Worm (Caenorhabditis elegans) whole organism, L3 larva: ENCODE results near the gene F44F4.15.
A peak's percentile ranks its signal among the peaks of the same experiment; 100 is the strongest.

Experiments used
- aly-2 ChIP-seq: fragments of 150-350 bp; optimal IDR thresholded peaks from 2 replicates; lab custom pipeline; 2014; ENCODE audit warnings: missing biosample characterization, missing genetic modification characterization
- ama-1 ChIP-seq: fragments of 150-350 bp; optimal IDR thresholded peaks from 2 replicates; lab custom pipeline; 2018
- ceh-16 ChIP-seq: sonication (generic microtip); optimal IDR thresholded peaks from 2 replicates; lab custom pipeline; 2017; ENCODE audit warnings: missing biosample characterization, missing genetic modification characterization
- ceh-28 ChIP-seq: fragments of 150-350 bp; optimal IDR thresholded peaks from 2 replicates; lab custom pipeline; 2014; ENCODE audit warnings: missing biosample characterization, missing genetic modification reagents, missing genetic modification characterization
- ceh-9 ChIP-seq: sonication (generic microtip); optimal IDR thresholded peaks from 2 replicates; lab custom pipeline; 2018; ENCODE audit warnings: missing biosample characterization, missing genetic modification characterization
- daf-12 ChIP-seq: fragments of 150-350 bp; optimal IDR thresholded peaks from 2 replicates; lab custom pipeline; 2014; ENCODE audit warnings: missing biosample characterization, missing genetic modification reagents, missing genetic modification characterization
- elt-2 ChIP-seq: sonication (generic microtip); optimal IDR thresholded peaks from 2 replicates; lab custom pipeline; 2016; ENCODE audit warnings: missing genetic modification reagents, mild to moderate bottlenecking, missing genetic modification characterization, missing compliant biosample characterization
- fkh-10 ChIP-seq: sonication (generic microtip); optimal IDR thresholded peaks from 2 replicates; lab custom pipeline; 2017; ENCODE audit warnings: missing biosample characterization, missing genetic modification reagents, missing genetic modification characterization
- fkh-2 ChIP-seq: fragments of 150-350 bp; optimal IDR thresholded peaks from 2 replicates; lab custom pipeline; 2014; ENCODE audit warnings: missing biosample characterization, missing genetic modification reagents, missing genetic modification characterization
- fos-1 ChIP-seq: fragments of 150-350 bp; optimal IDR thresholded peaks from 2 replicates; lab custom pipeline; 2014; ENCODE audit warnings: missing biosample characterization, missing genetic modification characterization
- hmg-11 ChIP-seq: sonication (generic microtip); optimal IDR thresholded peaks from 2 replicates; lab custom pipeline; 2016; ENCODE audit warnings: missing genetic modification characterization, missing compliant biosample characterization
- jun-1 ChIP-seq: fragments of 150-350 bp; optimal IDR thresholded peaks from 2 replicates; lab custom pipeline; 2014; ENCODE audit warnings: missing biosample characterization, missing genetic modification reagents, missing genetic modification characterization
- lin-39 ChIP-seq: fragments of 150-350 bp; optimal IDR thresholded peaks from 2 replicates; lab custom pipeline; 2018; ENCODE audit warnings: missing biosample characterization, missing genetic modification reagents, missing genetic modification characterization
- lsy-12 ChIP-seq: sonication (generic microtip); optimal IDR thresholded peaks from 2 replicates; lab custom pipeline; 2016; ENCODE audit warnings: mild to moderate bottlenecking, missing genetic modification characterization, missing compliant biosample characterization
- mml-1 ChIP-seq: fragments of 150-350 bp; sonication (generic microtip); optimal IDR thresholded peaks from 3 replicates; lab custom pipeline; 2014; ENCODE audit warnings: missing biosample characterization, missing genetic modification characterization
- nfya-1 ChIP-seq: sonication (generic microtip); optimal IDR thresholded peaks from 2 replicates; lab custom pipeline; 2017; ENCODE audit warnings: missing genetic modification characterization, mild to moderate bottlenecking, missing compliant biosample characterization, antibody characterized with exemption, moderate library complexity; ENCODE audit not compliant: insufficient read depth
- nhr-11 ChIP-seq: fragments of 150-350 bp; optimal IDR thresholded peaks from 2 replicates; lab custom pipeline; 2014; ENCODE audit warnings: missing biosample characterization, missing genetic modification characterization
- nhr-23 ChIP-seq: fragments of 150-350 bp; optimal IDR thresholded peaks from 2 replicates; lab custom pipeline; 2014; ENCODE audit warnings: missing biosample characterization, missing genetic modification reagents, missing genetic modification characterization
- nhr-237 ChIP-seq: fragments of 150-350 bp; optimal IDR thresholded peaks from 2 replicates; lab custom pipeline; 2014; ENCODE audit warnings: missing biosample characterization, missing genetic modification characterization
- nhr-25 ChIP-seq: sonication (generic microtip); optimal IDR thresholded peaks from 2 replicates; lab custom pipeline; 2017; ENCODE audit warnings: missing biosample characterization, missing genetic modification characterization
- nhr-28 ChIP-seq: fragments of 150-350 bp; optimal IDR thresholded peaks from 2 replicates; lab custom pipeline; 2014; ENCODE audit warnings: missing biosample characterization, missing genetic modification characterization
- nhr-43 ChIP-seq: sonication (generic microtip); optimal IDR thresholded peaks from 2 replicates; lab custom pipeline; 2016; ENCODE audit warnings: mild to moderate bottlenecking, missing genetic modification characterization, missing compliant biosample characterization; ENCODE audit not compliant: poor library complexity, severe bottlenecking
- nhr-67 ChIP-seq: fragments of 150-350 bp; optimal IDR thresholded peaks from 2 replicates; lab custom pipeline; 2014; ENCODE audit warnings: missing biosample characterization, missing genetic modification characterization
- nhr-77 ChIP-seq: fragments of 150-350 bp; optimal IDR thresholded peaks from 2 replicates; lab custom pipeline; 2014; ENCODE audit warnings: missing biosample characterization, missing genetic modification characterization
- pha-4 ChIP-seq: fragments of 150-350 bp; optimal IDR thresholded peaks from 2 replicates; lab custom pipeline; 2014; ENCODE audit warnings: missing biosample characterization, missing genetic modification reagents, missing genetic modification characterization
- pqm-1 ChIP-seq: fragments of 150-350 bp; optimal IDR thresholded peaks from 2 replicates; lab custom pipeline; 2017; ENCODE audit warnings: missing biosample characterization, missing genetic modification characterization, inconsistent platforms
- sea-2 ChIP-seq: fragments of 150-350 bp; sonication (generic microtip); optimal IDR thresholded peaks from 4 replicates; lab custom pipeline; 2014; ENCODE audit warnings: missing biosample characterization, missing genetic modification reagents, missing genetic modification characterization
- skn-1 ChIP-seq: fragments of 150-350 bp; optimal IDR thresholded peaks from 2 replicates; lab custom pipeline; 2014; ENCODE audit warnings: missing biosample characterization, missing genetic modification characterization
- tbx-2 ChIP-seq: sonication (generic microtip); optimal IDR thresholded peaks from 2 replicates; lab custom pipeline; 2016; ENCODE audit warnings: mild to moderate bottlenecking, missing genetic modification characterization, missing compliant biosample characterization
- unc-39 ChIP-seq: sonication (generic microtip); optimal IDR thresholded peaks from 4 replicates; lab custom pipeline; 2017; ENCODE audit warnings: missing biosample characterization, missing genetic modification characterization
- unc-62 ChIP-seq: fragments of 150-350 bp; sonication (generic microtip); optimal IDR thresholded peaks from 4 replicates; lab custom pipeline; 2014; ENCODE audit warnings: missing biosample characterization, missing genetic modification reagents, missing genetic modification characterization
- zag-1 ChIP-seq: fragments of 150-350 bp; optimal IDR thresholded peaks from 2 replicates; lab custom pipeline; 2014; ENCODE audit warnings: missing biosample characterization, missing genetic modification characterization
- ztf-11 ChIP-seq: fragments of 150-350 bp; optimal IDR thresholded peaks from 2 replicates; lab custom pipeline; 2014; ENCODE audit warnings: missing biosample characterization, missing genetic modification characterization

Gene F44F4.15

ce11 chrII:10930678-10931650, 16.5 kb downstream of the F44F4.15 start:
- peak; percentile 62 for TF ChIP-seq nhr-43
- no peak for TF ChIP-seq daf-12 (tag; lab: Kevin White, UChicago)
- TF ChIP-seq nhr-28: no peak
- peak; percentile 13 for TF ChIP-seq lsy-12 (tag; lab: Kevin White, UChicago)
- TF ChIP-seq mml-1 (tag; lab: Kevin White, UChicago): no peak
- TF ChIP-seq, all 47 proteins: peak for 2

- TF ChIP-seq nhr-67 (tag; lab: Kevin White, UChicago) (no peak), fkh-2 (tag; lab: Kevin White, UChicago) (no peak), fos-1 (tag; lab: Kevin White, UChicago) (no peak), sea-2 (GFP tag; lab: Kevin White, UChicago) (no peak), ceh-28 (tag; lab: Kevin White, UChicago) (no peak), daf-12 (tag; lab: Kevin White, UChicago) (no peak), pqm-1 (no peak), unc-39 (tag; lab: Kevin White, UChicago) (no peak), aly-2 (no peak), lin-39 (tag; lab: Kevin White, UChicago) (no peak), nfya-1 (tag; lab: Kevin White, UChicago) (no peak), fkh-10 (GFP tag; lab: Kevin White, UChicago) (no peak), nhr-237 (tag; lab: Kevin White, UChicago) (no peak), nhr-11 (tag; lab: Kevin White, UChicago) (no peak), ceh-9 (tag; lab: Kevin White, UChicago) (no peak), unc-62 (GFP tag; lab: Kevin White, UChicago) (no peak), ztf-11 (tag; lab: Kevin White, UChicago) (no peak), tbx-2 (tag; lab: Kevin White, UChicago) (no peak), nhr-77 (no peak), skn-1 (tag; lab: Kevin White, UChicago) (no peak)
Measured at ce11 chrII:10932305-10932704, 17.8 kb downstream of the F44F4.15 start.

- TF ChIP-seq skn-1 (tag; lab: Kevin White, UChicago): no peak
- no peak for TF ChIP-seq pha-4 (tag; lab: Kevin White, UChicago)
- TF ChIP-seq nhr-23 (tag; lab: Kevin White, UChicago): no peak
- no peak for TF ChIP-seq fkh-2 (tag; lab: Kevin White, UChicago)
- TF ChIP-seq nhr-43: no peak
- no peak for TF ChIP-seq mml-1 (tag; lab: Kevin White, UChicago)
- TF ChIP-seq fos-1 (tag; lab: Kevin White, UChicago): no peak
- no peak for TF ChIP-seq ceh-9 (tag; lab: Kevin White, UChicago)
- TF ChIP-seq zag-1 (tag; lab: Kevin White, UChicago): no peak
- no peak for TF ChIP-seq hmg-11
- TF ChIP-seq jun-1 (tag; lab: Kevin White, UChicago): no peak
- TF ChIP-seq, all 47 proteins: peak for 0
Measured at ce11 chrII:10933948-10934722, 19.7 kb downstream of the F44F4.15 start.

- TF ChIP-seq ztf-11 (tag; lab: Kevin White, UChicago): no peak
- no peak for TF ChIP-seq ceh-16 (tag; lab: Kevin White, UChicago)
- TF ChIP-seq aly-2: no peak
- no peak for TF ChIP-seq ama-1 (lab: Kevin White, UChicago)
- no peak for TF ChIP-seq elt-2 (tag; lab: Kevin White, UChicago)
- TF ChIP-seq nhr-25: no peak
- no peak for TF ChIP-seq nhr-28
- TF ChIP-seq ceh-9 (tag; lab: Kevin White, UChicago): no peak
- no peak for TF ChIP-seq jun-1 (tag; lab: Kevin White, UChicago)
Measured at ce11 chrII:10934786-10935185, 20.3 kb downstream of the F44F4.15 start, which contains the start of gene R03D7.2. Gene R03D7.2 (minus strand): TSS chrII:10935184.
